Worm (Caenorhabditis elegans): ENCODE data around the gene R102.1.
"Not testable (repeated sequence)": the region's sequence is repeated elsewhere in the genome, so short reads cannot be mapped to it uniquely, and the experiment has no call there.

R102.1 gene

ce11 chrIV:10658366-10658765 is 27.5 kb upstream of the R102.1 start:
- TF ChIP-seq ceh-44 (GFP tag; IDR thresholded peaks at IDR 0.05) (peak; percentile 71), F26F4.8 (GFP tag; conservative IDR thresholded peaks at IDR 0.05) (peak; percentile 83), snpc-1.2 (GFP tag; IDR thresholded peaks at IDR 0.05) (peak; percentile 94), vab-7 (GFP tag; IDR thresholded peaks at IDR 0.05) (peak; percentile 65), lin-1 (GFP tag; IDR thresholded peaks at IDR 0.05) (0 out of 2 replicates have a peak, but pooled peaks have one; percentile 40), mdt-29 (GFP tag; IDR thresholded peaks at IDR 0.05) (0 out of 2 replicates have a peak, but pooled peaks have one; percentile 37), D1046.2 (GFP tag; IDR thresholded peaks at IDR 0.05) (0 out of 2 replicates have a peak, but pooled peaks have one; percentile 70), T26A8.4 (GFP tag; IDR thresholded peaks at IDR 0.05) (peak; percentile 66), Y48G9A.11 (GFP tag; IDR thresholded peaks at IDR 0.05) (peak; percentile 65), php-3 (GFP tag; IDR thresholded peaks at IDR 0.05) (0 out of 2 replicates have a peak, but pooled peaks have one; percentile 42), lim-7 (GFP tag; IDR thresholded peaks at IDR 0.05) (peak; percentile 71), arid-1 (GFP tag; conservative IDR thresholded peaks at IDR 0.05) (peak; percentile 85), nhr-41 (GFP tag; IDR thresholded peaks at IDR 0.05) (peak; percentile 80; the same call in 1 of the 2 replicates), mxl-2 (GFP tag; conservative IDR thresholded peaks at IDR 0.05) (peak; percentile 51; the same call in 1 of the 2 replicates), pha-4 (GFP tag; IDR thresholded peaks at IDR 0.05) (peak; percentile 61; the same call in 1 of the 2 replicates), Y105C5A.15 (GFP tag; IDR thresholded peaks at IDR 0.05) (peak; percentile 80), saeg-2 (GFP tag; IDR thresholded peaks at IDR 0.05) (0 out of 2 replicates have a peak, but pooled peaks have one; percentile 35), ctbp-1 (GFP tag; IDR thresholded peaks at IDR 0.05) (peak; percentile 78), dmd-8 (GFP tag; IDR thresholded peaks at IDR 0.05) (peak; percentile 97), madf-5 (GFP tag; IDR thresholded peaks at IDR 0.05) (0 out of 4 replicates have a peak, but pooled peaks of 1 of the 2 experiments have one; percentile 42), madf-9 (GFP tag; conservative IDR thresholded peaks at IDR 0.05) (0 out of 2 replicates have a peak, but pooled peaks have one; percentile 18), dmd-6 (GFP tag; IDR thresholded peaks at IDR 0.05) (0 out of 2 replicates have a peak, but pooled peaks have one; percentile 13), F44E2.7 (GFP tag; IDR thresholded peaks at IDR 0.05) (peak; percentile 83; the same call in 1 of the 2 replicates), tra-1 (GFP tag; IDR thresholded peaks at IDR 0.05) (peak; percentile 70)
- TF ChIP-seq pha-4 (tag; optimal IDR thresholded peaks at IDR 0.05): not testable (repeated sequence)

ce11 chrIV:10661072-10661471 is 24.8 kb upstream of the R102.1 start:
- peak in 1 of 2 experiments; percentile 79 for TF ChIP-seq unc-62 (GFP tag; optimal IDR thresholded peaks at IDR 0.05 in 1 of 2)
- no peak for TF ChIP-seq unc-62 (tag; optimal IDR thresholded peaks at IDR 0.05)
- peak; percentile 18 for TF ChIP-seq nhr-28 (tag; optimal IDR thresholded peaks at IDR 0.05)
- TF ChIP-seq fkh-10 (GFP tag; optimal IDR thresholded peaks at IDR 0.05): no peak
- TF ChIP-seq zfp-2 (tag; optimal IDR thresholded peaks at IDR 0.05): no peak

- TF ChIP-seq Y48G9A.11 (GFP tag; IDR thresholded peaks at IDR 0.05): no peak
- no peak for TF ChIP-seq dmd-9 (GFP tag; IDR thresholded peaks at IDR 0.05)
- TF ChIP-seq dpl-1 (GFP tag; optimal IDR thresholded peaks at IDR 0.05): no peak
- no peak for TF ChIP-seq madf-5 (GFP tag; IDR thresholded peaks at IDR 0.05)
- TF ChIP-seq vab-7 (GFP tag; IDR thresholded peaks at IDR 0.05): no peak
- TF ChIP-seq aha-1 (tag): no peak
- TF ChIP-seq hlh-11 (tag; optimal IDR thresholded peaks at IDR 0.05): peak; percentile 16
- peak; percentile 50 for TF ChIP-seq pqm-1 (tag; optimal IDR thresholded peaks at IDR 0.05)
- TF ChIP-seq spr-3 (GFP tag; optimal IDR thresholded peaks at IDR 0.05): no peak
- TF ChIP-seq F37D6.2 (tag; optimal IDR thresholded peaks at IDR 0.05): no peak
- no peak for TF ChIP-seq F10B5.3 (tag; optimal IDR thresholded peaks at IDR 0.05)
- TF ChIP-seq nhr-11 (tag; optimal IDR thresholded peaks at IDR 0.05): no peak
- TF ChIP-seq duxl-1 (tag; optimal IDR thresholded peaks at IDR 0.05; ENCODE audit: poor library complexity): no peak
- no peak for TF ChIP-seq zfp-2 (tag; optimal IDR thresholded peaks at IDR 0.05)
- TF ChIP-seq unc-39 (tag; optimal IDR thresholded peaks at IDR 0.05): no peak
- no peak for TF ChIP-seq php-3 (GFP tag; IDR thresholded peaks at IDR 0.05)
- peak; percentile 60 for TF ChIP-seq nhr-28 (tag; optimal IDR thresholded peaks at IDR 0.05)
These were observed 24.1 kb upstream of the R102.1 start, which contains the start of gene fmo-1 for ce11 chrIV:10661760-10662159. Gene fmo-1 (plus strand): TSS chrIV:10661857.

Data from whole organism, L4 larva.